Fruit fly (Drosophila melanogaster) whole organism, embryonic: Measurements from ENCODE around the gene caps.

Experiments used
- ATbp ChIP-seq: fragments of 200-800 bp; sonication (Bioruptor generic); optimal IDR thresholded peaks from 2 replicates; lab custom pipeline; 2017; ENCODE audit warnings: missing biosample characterization, mild to moderate bottlenecking, missing genetic modification characterization, missing genetic modification reagents
- CG10654 ChIP-seq: fragments of 200-800 bp; sonication (Bioruptor generic); optimal IDR thresholded peaks from 2 replicates; lab custom pipeline; 2016; ENCODE audit warnings: missing biosample characterization, missing genetic modification characterization
- CG11247 ChIP-seq: fragments of 200-800 bp; sonication (Bioruptor generic); IDR thresholded peaks from 2 replicates; pipeline ENCODE4 v1.3.6; 2022; ENCODE audit warnings: missing biosample characterization, missing genetic modification characterization
- CG11398 ChIP-seq: fragments of 200-800 bp; sonication (Bioruptor generic); optimal IDR thresholded peaks from 2 replicates; lab custom pipeline; 2016; ENCODE audit warnings: missing biosample characterization, missing genetic modification characterization
- CG12299 ChIP-seq: fragments of 200-800 bp; sonication (Bioruptor generic); optimal IDR thresholded peaks from 2 replicates; lab custom pipeline; 2018; ENCODE audit warnings: missing biosample characterization, mild to moderate bottlenecking, missing genetic modification characterization
- CG12769 ChIP-seq: fragments of 200-800 bp; sonication (Bioruptor generic); optimal IDR thresholded peaks from 2 replicates; lab custom pipeline; 2019; ENCODE audit warnings: missing biosample characterization, mild to moderate bottlenecking, missing genetic modification characterization, moderate library complexity
- CG14860 ChIP-seq: fragments of 200-800 bp; sonication (Bioruptor generic); IDR thresholded peaks from 3 replicates; pipeline ENCODE4 v1.3.6; 2022; ENCODE audit warnings: missing biosample characterization, missing genetic modification characterization; ENCODE audit not compliant: partially characterized antibody
- CG1603 ChIP-seq: fragments of 200-800 bp; sonication (Bioruptor generic); optimal IDR thresholded peaks from 2 replicates; lab custom pipeline; 2019; ENCODE audit warnings: missing biosample characterization, mild to moderate bottlenecking, missing genetic modification characterization, moderate library complexity
- CG18599 ChIP-seq: fragments of 200-800 bp; sonication (Bioruptor generic); optimal IDR thresholded peaks from 3 replicates; lab custom pipeline; 2017; ENCODE audit warnings: missing biosample characterization, missing genetic modification characterization, mild to moderate bottlenecking, moderate library complexity, missing genetic modification reagents
- CG31224 ChIP-seq: fragments of 200-800 bp; sonication (Bioruptor generic); IDR thresholded peaks from 2 replicates; pipeline ENCODE4 v1.3.6; 2022; ENCODE audit warnings: missing biosample characterization, missing genetic modification characterization
- CG32532 ChIP-seq: fragments of 200-800 bp; sonication (Bioruptor generic); IDR thresholded peaks from 2 replicates; pipeline ENCODE4 v1.3.6; 2022; ENCODE audit warnings: missing biosample characterization, missing genetic modification characterization
- CG3726 ChIP-seq: fragments of 200-800 bp; sonication (Bioruptor generic); IDR thresholded peaks from 3 replicates; pipeline ENCODE4, ENCODE4 v1.3.6; 2022; ENCODE audit warnings: missing biosample characterization, missing genetic modification characterization
- CG4730 ChIP-seq: fragments of 200-800 bp; sonication (Bioruptor generic); IDR thresholded peaks from 2 replicates; pipeline ENCODE4 v1.3.6; 2022; ENCODE audit warnings: missing biosample characterization, missing genetic modification characterization
- CG4854 ChIP-seq: fragments of 200-800 bp; sonication (Bioruptor generic); optimal IDR thresholded peaks from 2 replicates; lab custom pipeline; 2016; ENCODE audit warnings: missing biosample characterization, missing genetic modification characterization, inconsistent platforms
- CG7372 ChIP-seq: fragments of 200-800 bp; sonication (Bioruptor generic); IDR thresholded peaks from 2 replicates; pipeline ENCODE4 v1.3.6; 2022; ENCODE audit warnings: missing biosample characterization, missing genetic modification characterization
- CG8388 ChIP-seq: fragments of 200-800 bp; sonication (Bioruptor generic); optimal IDR thresholded peaks from 2 replicates; lab custom pipeline; 2019; ENCODE audit warnings: missing biosample characterization, mild to moderate bottlenecking, missing genetic modification characterization, moderate library complexity
- CG8478 ChIP-seq: fragments of >200 bp; optimal IDR thresholded peaks from 2 replicates; lab custom pipeline; 2018
- CG9817 ChIP-seq: fragments of 200-800 bp; sonication (Bioruptor generic); optimal IDR thresholded peaks from 2 replicates; lab custom pipeline; 2018; ENCODE audit warnings: missing biosample characterization, mild to moderate bottlenecking, missing genetic modification characterization, moderate library complexity
- CG9876 ChIP-seq: fragments of 200-800 bp; sonication (Bioruptor generic); optimal IDR thresholded peaks from 2 replicates; lab custom pipeline; 2016; ENCODE audit warnings: missing biosample characterization, missing genetic modification characterization
- CG9932 ChIP-seq: fragments of 200-800 bp; sonication (Bioruptor generic); IDR thresholded peaks from 2 replicates; pipeline ENCODE4 v1.3.6; 2022; ENCODE audit warnings: missing biosample characterization, missing genetic modification characterization
- CHES-1-like ChIP-seq: fragments of 200-800 bp; sonication (Bioruptor generic); optimal IDR thresholded peaks from 2 replicates; lab custom pipeline; 2016; ENCODE audit warnings: missing biosample characterization, missing genetic modification characterization
- Dfd ChIP-seq, 2 experiments: fragments of >200 bp; optimal IDR thresholded peaks; 2 replicates each; lab custom pipeline; 2017; ENCODE audit warnings: missing biosample characterization in 2 of 2, missing genetic modification characterization in 2 of 2
- Gug ChIP-seq: fragments of 200-800 bp; sonication (Bioruptor generic); IDR thresholded peaks from 4 replicates; pipeline ENCODE4 v1.3.6; 2022; ENCODE audit warnings: missing biosample characterization, missing genetic modification characterization
- HLH54F ChIP-seq: fragments of 200-800 bp; sonication (Bioruptor generic); optimal IDR thresholded peaks from 3 replicates; lab custom pipeline; 2016; ENCODE audit warnings: missing biosample characterization, missing genetic modification characterization
- HmgD ChIP-seq: fragments of 200-800 bp; sonication (Bioruptor generic); optimal IDR thresholded peaks from 3 replicates; lab custom pipeline; 2016; ENCODE audit warnings: missing biosample characterization, missing genetic modification characterization
- Hr39 ChIP-seq: fragments of >200 bp; optimal IDR thresholded peaks from 2 replicates; lab custom pipeline; 2017
- Hr51 ChIP-seq, 2 experiments: fragments of 200-800 bp; sonication (Bioruptor generic); optimal IDR thresholded peaks; 2 replicates in 1 of 2; 3 replicates in 1 of 2; lab custom pipeline; 2016 to 2018; ENCODE audit warnings: missing biosample characterization in 2 of 2, missing genetic modification characterization in 2 of 2, mild to moderate bottlenecking in 1 of 2, moderate library complexity in 1 of 2
- Med ChIP-seq: fragments of 200-800 bp; sonication (Bioruptor generic); peaks from one replicate; lab custom pipeline; 2016; ENCODE audit warnings: missing biosample characterization, missing genetic modification characterization, mild to moderate bottlenecking, inconsistent platforms, moderate library complexity
- Nf-YA ChIP-seq: fragments of 200-800 bp; sonication (Bioruptor generic); IDR thresholded peaks from 2 replicates; pipeline ENCODE4 v1.3.6; 2022; ENCODE audit warnings: missing biosample characterization, missing genetic modification characterization
- NfI ChIP-seq: fragments of 200-800 bp; sonication (Bioruptor generic); optimal IDR thresholded peaks from 3 replicates; lab custom pipeline; 2018; ENCODE audit warnings: missing biosample characterization, mild to moderate bottlenecking, missing genetic modification characterization, moderate library complexity
- Oli ChIP-seq: fragments of 200-800 bp; sonication (Bioruptor generic); optimal IDR thresholded peaks from 2 replicates; lab custom pipeline; 2018; ENCODE audit warnings: missing biosample characterization, mild to moderate bottlenecking, missing genetic modification characterization, moderate library complexity
- Rfx ChIP-seq: fragments of 200-800 bp; sonication (Bioruptor generic); IDR thresholded peaks from 2 replicates; pipeline ENCODE4 v1.3.6; 2022; ENCODE audit warnings: missing biosample characterization, missing genetic modification characterization
- Rx ChIP-seq: fragments of 200-800 bp; sonication (Bioruptor generic); IDR thresholded peaks from 2 replicates; pipeline ENCODE4 v1.3.6; 2022; ENCODE audit warnings: missing biosample characterization, missing genetic modification characterization
- Spps ChIP-seq: fragments of 200-800 bp; sonication (Bioruptor generic); optimal IDR thresholded peaks from 2 replicates; lab custom pipeline; 2018; ENCODE audit warnings: missing biosample characterization, mild to moderate bottlenecking, missing genetic modification characterization
- Trl ChIP-seq, 3 experiments: fragments of >200 bp in 2 of 3; fragments of 200-800 bp in 1 of 3; sonication (Bioruptor generic) in 1 of 3; optimal IDR thresholded peaks; 2 replicates in 1 of 3; 3 replicates in 2 of 3; lab custom pipeline; 2016 to 2017; ENCODE audit warnings: missing biosample characterization in 1 of 3, missing genetic modification characterization in 1 of 3
- ac ChIP-seq: fragments of 200-800 bp; sonication (Bioruptor generic); optimal IDR thresholded peaks from 3 replicates; lab custom pipeline; 2017; ENCODE audit warnings: missing biosample characterization, mild to moderate bottlenecking, missing genetic modification characterization
- chm ChIP-seq: fragments of 200-800 bp; sonication (Bioruptor generic); IDR thresholded peaks from 2 replicates; pipeline ENCODE4 v1.3.6; 2022; ENCODE audit warnings: missing biosample characterization, missing genetic modification characterization
- ewg ChIP-seq: fragments of 200-800 bp; sonication (Bioruptor generic); optimal IDR thresholded peaks from 3 replicates; lab custom pipeline; 2017; ENCODE audit warnings: mild to moderate bottlenecking, missing biosample characterization, missing genetic modification reagents, missing genetic modification characterization
- exex ChIP-seq: fragments of 200-800 bp; sonication (Bioruptor generic); optimal IDR thresholded peaks from 4 replicates; lab custom pipeline; 2018; ENCODE audit warnings: missing biosample characterization, mild to moderate bottlenecking, missing genetic modification characterization, moderate library complexity
- grau ChIP-seq: fragments of 200-800 bp; optimal IDR thresholded peaks from 3 replicates; lab custom pipeline; 2019; ENCODE audit warnings: missing biosample characterization, mild to moderate bottlenecking, missing genetic modification characterization, moderate library complexity
- lab ChIP-seq: fragments of 200-800 bp; sonication (Bioruptor generic); optimal IDR thresholded peaks from 3 replicates; lab custom pipeline; 2017; ENCODE audit warnings: missing biosample characterization, missing genetic modification characterization, mild to moderate bottlenecking, moderate library complexity, missing genetic modification reagents
- pan ChIP-seq, 4 experiments: fragments of >200 bp in 3 of 4; fragments of 200-800 bp in 1 of 4; sonication (Bioruptor generic) in 1 of 4; optimal IDR thresholded peaks in 3 of 4; IDR thresholded peaks in 1 of 4; 2 replicates each; pipeline versions ENCODE4 v1.3.6 to Lab custom; 2017 to 2022; ENCODE audit warnings: missing biosample characterization in 2 of 4, missing genetic modification characterization in 2 of 4, mixed read lengths in 1 of 4
- pfk ChIP-seq: fragments of 200-800 bp; sonication (Bioruptor generic); optimal IDR thresholded peaks from 2 replicates; lab custom pipeline; 2018; ENCODE audit warnings: missing biosample characterization, mild to moderate bottlenecking, missing genetic modification characterization, moderate library complexity
- pita ChIP-seq: fragments of 200-800 bp; sonication (Bioruptor generic); optimal IDR thresholded peaks from 2 replicates; lab custom pipeline; 2017; ENCODE audit warnings: missing biosample characterization, mild to moderate bottlenecking, missing genetic modification characterization
- repo ChIP-seq: fragments of 200-800 bp; sonication (Bioruptor generic); optimal IDR thresholded peaks from 2 replicates; lab custom pipeline; 2016; ENCODE audit warnings: missing biosample characterization, missing genetic modification characterization
- row ChIP-seq: fragments of 200-800 bp; sonication (Bioruptor generic); IDR thresholded peaks from 3 replicates; pipeline ENCODE4 v1.3.6; 2022; ENCODE audit warnings: missing biosample characterization, missing genetic modification characterization
- sens ChIP-seq: fragments of 200-800 bp; sonication (Bioruptor generic); peaks from one replicate; lab custom pipeline; 2016; ENCODE audit warnings: missing biosample characterization, missing genetic modification characterization
- tap ChIP-seq: fragments of 200-800 bp; optimal IDR thresholded peaks from 3 replicates; lab custom pipeline; 2019; ENCODE audit warnings: missing biosample characterization, mild to moderate bottlenecking, missing genetic modification characterization, moderate library complexity
- tup ChIP-seq: fragments of 200-800 bp; sonication (Bioruptor generic); optimal IDR thresholded peaks from 2 replicates; lab custom pipeline; 2016; ENCODE audit warnings: missing biosample characterization, mild to moderate bottlenecking, missing genetic modification characterization, moderate library complexity
- usp ChIP-seq: fragments of >200 bp; optimal IDR thresholded peaks from 2 replicates; lab custom pipeline; 2017; ENCODE audit warnings: missing biosample characterization, missing genetic modification characterization
- zfh2 ChIP-seq: fragments of 200-800 bp; sonication (Bioruptor generic); optimal IDR thresholded peaks from 2 replicates; lab custom pipeline; 2016; ENCODE audit warnings: missing biosample characterization, missing genetic modification characterization

Gene caps

DNA sequence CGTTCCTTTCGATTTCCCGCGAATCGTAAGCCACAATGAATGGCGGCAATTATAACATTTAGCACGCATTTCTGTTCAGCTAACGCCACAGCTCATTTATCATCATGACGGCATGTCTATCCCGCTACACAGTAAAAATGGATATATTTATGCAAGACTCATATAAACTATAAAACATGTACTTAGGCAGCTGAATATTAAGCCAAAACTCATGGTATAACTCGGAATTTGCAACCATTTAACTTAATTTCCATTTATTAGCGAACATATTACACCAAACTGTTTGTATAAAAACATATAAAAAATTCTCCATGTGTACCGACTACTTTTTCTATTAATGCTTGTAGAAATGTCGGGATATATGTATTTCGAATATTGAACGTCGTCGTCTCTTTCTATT is 15.7 kb downstream of the caps start (continued):
- TF ChIP-seq Spps (tag; lab: Kevin White, UChicago) (no peak), Rfx (0 out of 2 replicates have a peak, but pooled peaks have one; percentile 20), tap (no peak), ewg (GFP tag; lab: Kevin White, UChicago) (no peak), zfh2 (GFP tag; lab: Kevin White, UChicago) (peak; percentile 2), CG9817 (tag; lab: Kevin White, UChicago) (peak; percentile 1), CG32532 (GFP tag; lab: Robert Waterston, UW) (peak; percentile 57), repo (GFP tag; lab: Kevin White, UChicago) (no peak), CG8478 (lab: Kevin White, UChicago) (no peak), Trl (optimal IDR thresholded peaks at IDR 0.05; lab: Kevin White, UChicago) (no peak), Trl (GFP tag; optimal IDR thresholded peaks at IDR 0.05; lab: Kevin White, UChicago) (no peak), Nf-YA (GFP tag; lab: Robert Waterston, UW) (no peak), CG4730 (no peak), pfk (GFP tag; lab: Kevin White, UChicago) (no peak), CG11398 (GFP tag; lab: Kevin White, UChicago) (no peak), Oli (tag; lab: Kevin White, UChicago) (no peak), CG9932 (peak; percentile 39; the same call in 1 of the 2 replicates), CG12769 (tag; lab: Kevin White, UChicago) (peak; percentile 21), ATbp (GFP tag; lab: Kevin White, UChicago) (no peak), Hr51 (GFP tag; optimal IDR thresholded peaks at IDR 0.05; lab: Kevin White, UChicago) (peak in 1 of 2 experiments; percentile 11), ac (GFP tag; lab: Kevin White, UChicago) (no peak), CG12299 (tag; lab: Kevin White, UChicago) (no peak), row (peak; percentile 52; the same call in 2 of the 3 replicates), Dfd (GFP tag; optimal IDR thresholded peaks at IDR 0.05; lab: Kevin White, UChicago) (no peak), CG11247 (GFP tag; lab: Robert Waterston, UW) (0 out of 2 replicates have a peak, but pooled peaks have one; percentile 14), Gug (GFP tag; lab: Robert Waterston, UW) (no peak), HmgD (GFP tag; lab: Kevin White, UChicago) (no peak), CG1603 (tag; lab: Kevin White, UChicago) (peak; percentile 19), Med (GFP tag; lab: Kevin White, UChicago) (peak; percentile 85), CG9876 (no peak), CHES-1-like (GFP tag; lab: Kevin White, UChicago) (no peak), NfI (no peak), CG31224 (GFP tag; lab: Robert Waterston, UW) (no peak), CG10654 (GFP tag; lab: Kevin White, UChicago) (no peak), pan (optimal IDR thresholded peaks at IDR 0.05; lab: Kevin White, UChicago) (no peak), pan (GFP tag; optimal IDR thresholded peaks at IDR 0.05 in 1 of 2, IDR thresholded peaks at IDR 0.05 in 1 of 2) (peak in 1 of 2 experiments; percentile 10), HLH54F (peak; percentile 6), CG14860 (GFP tag; lab: Robert Waterston, UW) (no peak), grau (peak; percentile 30), CG7372 (GFP tag; lab: Robert Waterston, UW) (no peak), CG18599 (GFP tag; lab: Kevin White, UChicago) (peak; percentile 25), chm (GFP tag; lab: Robert Waterston, UW) (no peak), usp (GFP tag; lab: Kevin White, UChicago) (no peak), lab (peak; percentile 30), CG4854 (no peak), CG8388 (GFP tag; lab: Kevin White, UChicago) (no peak), pita (no peak), Hr39 (lab: Kevin White, UChicago) (no peak), sens (GFP tag; lab: Kevin White, UChicago) (peak; percentile 41), exex (tag; lab: Kevin White, UChicago) (no peak), tup (GFP tag; lab: Kevin White, UChicago) (no peak), CG3726 (GFP tag; lab: Robert Waterston, UW) (no peak), Rx (GFP tag; lab: Robert Waterston, UW) (no peak)
